Worm (Caenorhabditis elegans) whole organism, young adult: ENCODE results near the gene cpt-3.
A peak's percentile ranks its signal among the peaks of the same experiment; 100 is the strongest.

Experiments
- B0261.1 ChIP-seq: sonication (generic microtip); optimal IDR thresholded peaks from 2 replicates; lab custom pipeline; 2016; ENCODE audit warnings: mild to moderate bottlenecking, missing genetic modification characterization, moderate library complexity, missing compliant biosample characterization
- F23B12.7 ChIP-seq: sonication (generic microtip); optimal IDR thresholded peaks from 2 replicates; lab custom pipeline; 2017; ENCODE audit warnings: missing genetic modification characterization, mild to moderate bottlenecking, missing compliant biosample characterization, antibody characterized with exemption, moderate library complexity; ENCODE audit not compliant: insufficient read depth
- F33H1.4 ChIP-seq: fragments of 200-800 bp; sonication (Bioruptor generic); IDR thresholded peaks from 2 replicates; pipeline ENCODE4 v1.3.6; 2022; ENCODE audit warnings: missing genetic modification reagents, missing genetic modification characterization, missing compliant biosample characterization
- F49E8.2 ChIP-seq: sonication (generic microtip); optimal IDR thresholded peaks from 3 replicates; lab custom pipeline; 2017; ENCODE audit warnings: missing genetic modification characterization, mild to moderate bottlenecking, missing compliant biosample characterization, antibody characterized with exemption, moderate library complexity; ENCODE audit not compliant: insufficient read depth
- F57A8.1 ChIP-seq: fragments of 200-800 bp; sonication (Bioruptor generic); optimal IDR thresholded peaks from 2 replicates; lab custom pipeline; 2018; ENCODE audit warnings: mild to moderate bottlenecking, missing genetic modification characterization, moderate library complexity, missing compliant biosample characterization
- F57C9.4 ChIP-seq: sonication (generic microtip); optimal IDR thresholded peaks from 2 replicates; lab custom pipeline; 2017; ENCODE audit warnings: mild to moderate bottlenecking, missing genetic modification characterization, missing compliant biosample characterization
- K12H6.12 ChIP-seq: fragments of 200-800 bp; sonication (Bioruptor generic); optimal IDR thresholded peaks from 2 replicates; lab custom pipeline; 2018; ENCODE audit warnings: mild to moderate bottlenecking, missing genetic modification characterization, missing compliant biosample characterization
- Y67H2A.10 ChIP-seq: fragments of 200-800 bp; sonication (Bioruptor generic); conservative IDR thresholded peaks from 2 replicates; pipeline ENCODE4 v1.3.6; 2022; ENCODE audit warnings: missing genetic modification reagents, missing genetic modification characterization, missing compliant biosample characterization
- akir-1 ChIP-seq: fragments of 200-800 bp; sonication (Bioruptor generic); optimal IDR thresholded peaks from 2 replicates; lab custom pipeline; 2018; ENCODE audit warnings: mild to moderate bottlenecking, missing genetic modification characterization, moderate library complexity, missing compliant biosample characterization
- ceh-27 ChIP-seq: fragments of 200-800 bp; sonication (Bioruptor generic); optimal IDR thresholded peaks from 2 replicates; lab custom pipeline; 2018; ENCODE audit warnings: mild to moderate bottlenecking, missing genetic modification characterization, moderate library complexity, missing compliant biosample characterization
- dpff-1 ChIP-seq: sonication (generic microtip); optimal IDR thresholded peaks from 2 replicates; lab custom pipeline; 2017; ENCODE audit warnings: mild to moderate bottlenecking, missing genetic modification characterization, missing compliant biosample characterization
- dpl-1 ChIP-seq: fragments of 150-350 bp; optimal IDR thresholded peaks from 2 replicates; lab custom pipeline; 2014; ENCODE audit warnings: missing biosample characterization, missing genetic modification reagents, missing genetic modification characterization
- egl-18 ChIP-seq: fragments of 200-800 bp; sonication (Bioruptor generic); IDR thresholded peaks from 2 replicates; pipeline ENCODE4 v1.3.6; 2022; ENCODE audit warnings: missing genetic modification reagents, missing genetic modification characterization, missing compliant biosample characterization
- hmg-1.2 ChIP-seq: fragments of 200-800 bp; sonication (Bioruptor generic); IDR thresholded peaks from 2 replicates; pipeline ENCODE4 v1.3.6; 2022; ENCODE audit warnings: missing genetic modification reagents, missing genetic modification characterization, missing compliant biosample characterization
- hsf-1 ChIP-seq: fragments of 200-800 bp; sonication (Bioruptor generic); IDR thresholded peaks from 2 replicates; pipeline ENCODE4 v1.3.6; 2022; ENCODE audit warnings: missing genetic modification reagents, missing genetic modification characterization, missing compliant biosample characterization
- let-607 ChIP-seq, 2 experiments: fragments of 200-800 bp in 1 of 2; sonication (Bioruptor generic) in 1 of 2; sonication (generic microtip) in 1 of 2; optimal IDR thresholded peaks; 2 replicates each; lab custom pipeline; 2016 to 2018; ENCODE audit warnings: mild to moderate bottlenecking in 2 of 2, missing compliant biosample characterization in 2 of 2, missing genetic modification characterization in 2 of 2, moderate library complexity in 2 of 2, missing genotype in 1 of 2
- lin-35 ChIP-seq, 3 experiments: fragments of 150-350 bp in 2 of 3; sonication (generic microtip) in 1 of 3; optimal IDR thresholded peaks; 2 replicates each; lab custom pipeline; 2014 to 2018; ENCODE audit warnings: missing biosample characterization in 3 of 3, missing genetic modification characterization in 3 of 3, missing genetic modification reagents in 3 of 3
- lin-40 ChIP-seq: sonication (generic microtip); optimal IDR thresholded peaks from 2 replicates; lab custom pipeline; 2016; ENCODE audit warnings: missing genetic modification characterization, mild to moderate bottlenecking, missing compliant biosample characterization, missing genotype, missing genetic modification reagents
- lsl-1 ChIP-seq: fragments of 200-800 bp; sonication (Bioruptor generic); optimal IDR thresholded peaks from 2 replicates; lab custom pipeline; 2018; ENCODE audit warnings: mild to moderate bottlenecking, missing genetic modification characterization, moderate library complexity, missing compliant biosample characterization
- madf-6 ChIP-seq: fragments of 200-800 bp; sonication (Bioruptor generic); IDR thresholded peaks from 2 replicates; pipeline ENCODE4 v1.3.6; 2022; ENCODE audit warnings: missing genetic modification reagents, missing genetic modification characterization, missing compliant biosample characterization
- madf-8 ChIP-seq: fragments of 200-800 bp; sonication (Bioruptor generic); conservative IDR thresholded peaks from 2 replicates; pipeline ENCODE4 v1.3.6; 2022; ENCODE audit warnings: missing genetic modification reagents, missing genetic modification characterization, missing compliant biosample characterization
- mel-28 ChIP-seq: sonication (generic microtip); optimal IDR thresholded peaks from 2 replicates; lab custom pipeline; 2016; ENCODE audit warnings: borderline replicate concordance, mild to moderate bottlenecking, missing genetic modification characterization, missing compliant biosample characterization
- mes-4 ChIP-seq: sonication (generic microtip); optimal IDR thresholded peaks from 2 replicates; lab custom pipeline; 2016; ENCODE audit warnings: missing genotype, missing genetic modification characterization, missing compliant biosample characterization
- mxl-1 ChIP-seq: sonication (generic microtip); optimal IDR thresholded peaks from 2 replicates; lab custom pipeline; 2016; ENCODE audit warnings: missing genetic modification characterization, missing compliant biosample characterization
- nhr-80 ChIP-seq: sonication (generic microtip); optimal IDR thresholded peaks from 2 replicates; lab custom pipeline; 2016; ENCODE audit warnings: missing genetic modification characterization, missing compliant biosample characterization
- nhr-90 ChIP-seq: sonication (generic microtip); optimal IDR thresholded peaks from 2 replicates; lab custom pipeline; 2016; ENCODE audit warnings: missing genotype, mild to moderate bottlenecking, missing genetic modification characterization, missing compliant biosample characterization
- pbrm-1 ChIP-seq: fragments of 200-800 bp; sonication (Bioruptor generic); IDR thresholded peaks from 2 replicates; pipeline ENCODE4 v1.3.6; 2022; ENCODE audit warnings: missing genetic modification reagents, missing genetic modification characterization, missing compliant biosample characterization
- rpc-1 ChIP-seq, 2 experiments: fragments of 150-350 bp in 1 of 2; sonication (generic microtip) in 1 of 2; optimal IDR thresholded peaks; 2 replicates each; lab custom pipeline; 2014 to 2018; ENCODE audit warnings: missing biosample characterization in 1 of 2, missing genetic modification characterization in 1 of 2, missing genetic modification reagents in 1 of 2, missing genotype in 1 of 2
- sdz-38 ChIP-seq: sonication (generic microtip); optimal IDR thresholded peaks from 2 replicates; lab custom pipeline; 2016; ENCODE audit warnings: missing genotype, missing genetic modification characterization, missing compliant biosample characterization
- tbp1 ChIP-seq: fragments of 200-800 bp; sonication (Bioruptor generic); optimal IDR thresholded peaks from 2 replicates; lab custom pipeline; 2018; ENCODE audit warnings: mild to moderate bottlenecking, missing genetic modification characterization, missing compliant biosample characterization
- ztf-22 ChIP-seq: fragments of 200-800 bp; sonication (Bioruptor generic); optimal IDR thresholded peaks from 2 replicates; lab custom pipeline; 2018; ENCODE audit warnings: mild to moderate bottlenecking, missing genetic modification characterization, moderate library complexity, missing compliant biosample characterization
- ztf-26 ChIP-seq: sonication (generic microtip); optimal IDR thresholded peaks from 2 replicates; lab custom pipeline; 2017; ENCODE audit warnings: missing genetic modification characterization, missing compliant biosample characterization

The cpt-3 gene

DNA sequence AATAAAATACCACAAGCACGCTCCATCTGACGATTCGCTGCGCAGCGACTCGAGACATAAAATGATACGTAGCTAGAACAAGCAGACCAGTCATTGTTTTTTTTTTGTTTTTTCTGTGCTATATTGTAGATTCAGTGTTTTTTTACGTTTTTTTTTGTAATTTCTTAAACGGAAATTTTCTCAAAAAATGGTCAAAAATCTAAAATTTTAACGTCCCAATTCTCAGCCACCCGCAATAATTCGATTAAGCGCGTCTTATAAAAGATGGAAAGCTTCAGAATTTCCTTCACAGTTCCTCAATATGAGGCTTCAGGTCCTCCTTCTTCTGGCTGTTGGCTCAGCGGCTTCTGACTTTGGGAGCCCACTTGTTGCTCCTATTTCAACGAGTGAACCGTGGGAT, 34.9 kb downstream of the cpt-3 start, which contains the start of gene Y48G9A.6:
Y48G9A.6 (plus strand) TSS at position 301 of the 400 bp plus-strand sequence.
- TF ChIP-seq F57A8.1 (GFP tag; lab: Kevin White, UChicago) (no peak), madf-6 (no peak), mel-28 (tag; lab: Kevin White, UChicago) (no peak), lsl-1 (GFP tag; lab: Kevin White, UChicago) (no peak), F49E8.2 (tag; lab: Kevin White, UChicago) (no peak), akir-1 (GFP tag; lab: Kevin White, UChicago) (no peak), dpl-1 (GFP tag; lab: Kevin White, UChicago) (no peak), ceh-27 (GFP tag; lab: Kevin White, UChicago) (no peak), madf-8 (GFP tag; lab: Robert Waterston, UW) (no peak), K12H6.12 (tag; lab: Kevin White, UChicago) (no peak), F57C9.4 (no peak), lin-35 (GFP tag; optimal IDR thresholded peaks at IDR 0.05; lab: Kevin White, UChicago) (no peak), egl-18 (GFP tag; lab: Robert Waterston, UW) (no peak), mxl-1 (tag; lab: Kevin White, UChicago) (no peak), ztf-26 (tag; lab: Kevin White, UChicago) (no peak)

DNA sequence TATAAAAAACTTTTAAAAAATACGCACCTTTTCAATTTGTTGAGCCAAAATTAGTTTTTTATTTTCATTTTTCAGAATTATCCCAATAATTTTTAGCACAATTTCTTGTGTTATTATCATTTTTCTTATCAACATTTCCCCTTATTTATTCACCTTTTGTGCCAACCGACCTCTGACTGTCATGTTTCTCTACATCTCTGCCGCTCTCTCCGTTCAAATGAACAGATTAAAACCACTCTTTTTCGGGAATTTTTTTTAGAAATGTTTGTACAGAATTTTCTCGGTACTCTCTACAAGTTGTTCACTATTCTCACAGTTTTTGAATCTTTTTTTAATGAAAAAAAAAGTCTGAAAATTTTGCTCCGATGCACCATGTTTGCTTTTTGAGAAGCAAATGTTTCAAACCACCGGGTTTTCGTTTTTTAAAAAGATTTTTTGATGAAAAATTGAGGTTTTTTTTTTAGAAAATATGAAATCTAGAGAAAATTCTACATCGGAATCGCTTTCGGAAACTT, 41.1 kb downstream of the cpt-3 start, which contains the start of gene frl-1:
frl-1 (plus strand) TSS at position 465 of the 515 bp plus-strand sequence.
- TF ChIP-seq F23B12.7 (tag; lab: Kevin White, UChicago) (no peak), dpff-1 (tag; lab: Kevin White, UChicago) (no peak), nhr-80 (peak; percentile 56)

DNA sequence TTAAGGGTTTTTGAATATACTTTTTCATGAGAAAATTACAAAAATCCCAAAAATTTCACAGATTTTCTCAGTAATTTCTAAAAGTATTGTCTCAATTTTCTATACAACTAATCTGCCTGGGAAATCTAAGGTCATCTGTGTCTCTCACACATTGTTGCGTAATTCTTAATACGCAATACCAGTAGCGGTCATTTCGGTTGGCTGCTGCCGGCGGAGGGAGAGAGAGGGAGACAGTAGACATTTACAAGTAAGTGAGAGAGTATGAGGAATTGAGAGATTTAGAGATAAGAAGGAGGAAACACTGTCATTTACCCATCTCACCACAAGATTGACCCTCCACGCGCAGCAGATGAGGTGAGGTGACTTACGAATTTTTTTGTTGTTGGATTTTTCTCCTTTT, 43.3 kb downstream of the cpt-3 start:
- peak; percentile 75 for TF ChIP-seq hmg-1.2 (GFP tag; lab: Robert Waterston, UW)
- TF ChIP-seq F33H1.4, result no peak
- TF ChIP-seq nhr-90 (tag; lab: Kevin White, UChicago), result no peak
- no peak for TF ChIP-seq pbrm-1 (GFP tag; lab: Robert Waterston, UW)
- TF ChIP-seq Y67H2A.10, result no peak
- no peak for TF ChIP-seq hsf-1 (GFP tag; lab: Robert Waterston, UW)
- TF ChIP-seq ztf-22 (GFP tag; lab: Kevin White, UChicago), result no peak
- no peak for TF ChIP-seq sdz-38 (tag; lab: Kevin White, UChicago)

DNA sequence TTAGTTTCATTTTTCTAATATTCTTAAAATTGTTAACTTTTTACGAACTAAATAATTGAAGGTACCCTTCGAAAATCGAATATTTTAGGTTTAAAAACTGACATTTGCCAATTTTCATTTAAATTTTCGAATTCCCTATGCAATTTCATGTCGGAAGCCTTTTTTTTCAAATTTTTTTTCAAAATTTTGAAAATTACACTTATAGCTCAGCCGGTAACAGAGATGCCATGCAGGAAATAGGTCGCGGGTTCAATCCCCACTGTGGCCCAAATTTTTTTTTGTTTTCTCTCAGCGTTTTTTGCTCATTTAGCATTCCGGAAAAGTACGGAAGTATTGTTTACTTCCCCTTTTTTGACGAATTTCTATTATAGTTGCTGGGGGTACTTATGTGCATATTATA, 46.8 kb downstream of the cpt-3 start:
- TF ChIP-seq lin-40, result no peak
- TF ChIP-seq tbp1 (GFP tag; lab: Kevin White, UChicago), result peak; percentile 72
- no peak for TF ChIP-seq mes-4 (tag; lab: Kevin White, UChicago)
- TF ChIP-seq B0261.1 (tag; lab: Kevin White, UChicago), result peak; percentile 45
- TF ChIP-seq rpc-1 (optimal IDR thresholded peaks at IDR 0.05; lab: Kevin White, UChicago), result no peak
- TF ChIP-seq rpc-1 (tag; optimal IDR thresholded peaks at IDR 0.05; lab: Kevin White, UChicago), result peak; percentile 63

DNA sequence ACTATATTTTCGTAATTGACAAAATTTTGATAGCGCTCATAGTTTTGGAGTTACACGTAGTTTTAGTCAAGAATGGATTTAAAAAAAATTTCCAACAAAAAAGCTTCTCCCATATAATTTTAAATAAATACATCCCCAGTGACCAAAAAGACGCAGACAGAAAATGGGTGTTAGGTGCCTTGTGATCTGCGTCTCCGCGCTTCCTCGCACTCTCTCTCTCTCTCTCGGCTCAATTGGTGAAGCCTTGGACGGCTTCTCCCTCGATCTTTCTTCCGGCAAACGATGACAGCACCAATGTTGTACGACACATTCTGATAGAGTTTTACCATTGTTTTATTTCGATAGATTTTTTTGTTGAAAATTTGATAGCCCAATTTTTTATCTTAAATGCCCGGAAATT, 47.4 kb downstream of the cpt-3 start:
- TF ChIP-seq let-607 (tag; optimal IDR thresholded peaks at IDR 0.05; lab: Kevin White, UChicago) (no peak), hmg-1.2 (GFP tag; lab: Robert Waterston, UW) (peak; percentile 73; the same call in 1 of the 2 replicates)
